Worm (Caenorhabditis elegans): Measurements from ENCODE around the gene F01D5.6.

The F01D5.6 gene

ce11 chrII:13968979-13969378 lies 37.3 kb upstream of the F01D5.6 start, which contains the start of gene sre-43:
sre-43 (minus strand) TSS chrII:13969079.
- TF ChIP-seq B0310.2 (tag; optimal IDR thresholded peaks at IDR 0.05) (no peak), tra-4 (tag; optimal IDR thresholded peaks at IDR 0.05) (no peak), sea-1 (GFP tag; conservative IDR thresholded peaks at IDR 0.05) (no peak), ceh-36 (tag; optimal IDR thresholded peaks at IDR 0.05) (no peak), ama-1 (optimal IDR thresholded peaks at IDR 0.05) (no peak), aly-1 (tag; optimal IDR thresholded peaks at IDR 0.05) (no peak), hmbx-1 (tag; optimal IDR thresholded peaks at IDR 0.05) (no peak), scrt-1 (GFP tag; IDR thresholded peaks at IDR 0.05) (no peak), ets-7 (tag; optimal IDR thresholded peaks at IDR 0.05) (no peak)

DNA sequence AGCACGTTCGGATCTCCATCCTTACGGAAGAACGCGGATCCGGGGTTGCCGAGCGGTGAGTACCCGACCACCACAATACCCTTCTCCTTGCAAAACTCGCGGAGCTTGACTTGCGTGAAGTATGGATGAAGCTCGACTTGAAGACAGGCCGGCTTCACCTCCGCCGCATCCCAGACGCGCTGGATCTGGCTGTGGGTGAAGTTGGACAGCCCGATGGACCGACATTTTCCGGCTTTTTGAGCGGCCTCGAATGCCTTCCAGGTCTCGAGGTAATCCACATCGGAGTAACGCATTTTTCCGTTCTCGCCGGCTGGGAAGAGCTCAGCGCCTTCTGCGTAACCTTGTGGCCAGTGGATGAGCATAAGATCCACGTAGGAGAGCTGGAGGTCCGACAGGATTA lies 34.1 kb upstream of the F01D5.6 start:
- no peak for TF ChIP-seq pes-1 (GFP tag; IDR thresholded peaks at IDR 0.05)
- TF ChIP-seq B0310.2 (tag; optimal IDR thresholded peaks at IDR 0.05), result no peak
- no peak for TF ChIP-seq sea-1 (GFP tag; conservative IDR thresholded peaks at IDR 0.05)
- no peak for TF ChIP-seq hmbx-1 (tag; optimal IDR thresholded peaks at IDR 0.05)
- TF ChIP-seq flt-1 (GFP tag; IDR thresholded peaks at IDR 0.05), result no peak
- TF ChIP-seq scrt-1 (GFP tag; IDR thresholded peaks at IDR 0.05), result no peak
- no peak for TF ChIP-seq ceh-13 (GFP tag; optimal IDR thresholded peaks at IDR 0.05)
- no peak for TF ChIP-seq ceh-36 (tag; optimal IDR thresholded peaks at IDR 0.05)
- no peak for TF ChIP-seq tra-4 (tag; optimal IDR thresholded peaks at IDR 0.05)
- TF ChIP-seq tbx-11 (GFP tag; IDR thresholded peaks at IDR 0.05), result no peak
- TF ChIP-seq ets-7 (tag; optimal IDR thresholded peaks at IDR 0.05), result no peak
- TF ChIP-seq F13C5.2 (tag; optimal IDR thresholded peaks at IDR 0.05), result no peak
- no peak for TF ChIP-seq hmg-4 (GFP tag; optimal IDR thresholded peaks at IDR 0.05)
- TF ChIP-seq aly-1 (tag; optimal IDR thresholded peaks at IDR 0.05), result no peak
- TF ChIP-seq hnd-1 (tag; optimal IDR thresholded peaks at IDR 0.05), result no peak
- no peak for TF ChIP-seq ama-1 (optimal IDR thresholded peaks at IDR 0.05)
- no peak for TF ChIP-seq tbx-37 (GFP tag; conservative IDR thresholded peaks at IDR 0.05)

DNA sequence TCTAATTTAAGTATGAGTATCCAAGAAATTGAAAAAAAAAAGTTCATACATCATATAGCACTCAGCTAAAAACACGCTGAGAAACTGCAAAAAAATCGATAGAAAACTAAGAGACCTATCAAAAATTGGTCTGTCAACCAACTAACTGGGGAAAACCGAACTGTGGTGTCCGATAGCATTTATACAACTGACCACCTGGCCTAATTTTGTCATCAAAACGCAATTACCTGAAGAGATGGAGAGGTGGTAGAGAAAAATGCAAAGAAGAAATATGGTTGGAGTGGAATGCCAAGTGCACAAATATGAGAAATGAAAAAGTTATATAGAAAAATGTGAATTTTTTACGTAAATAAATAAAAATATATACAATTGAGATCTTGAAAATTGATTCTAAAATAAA lies 32.8 kb upstream of the F01D5.6 start, which contains the start of gene Y39G8B.1:
Gene Y39G8B.1, minus strand, starts transcription at position 299 of the 400 bp plus-strand sequence.
- TF ChIP-seq hnd-1 (tag; optimal IDR thresholded peaks at IDR 0.05) (no peak), ama-1 (optimal IDR thresholded peaks at IDR 0.05) (no peak), F13C5.2 (tag; optimal IDR thresholded peaks at IDR 0.05) (no peak), hmbx-1 (tag; optimal IDR thresholded peaks at IDR 0.05) (no peak), ets-7 (tag; optimal IDR thresholded peaks at IDR 0.05) (no peak), tbx-37 (GFP tag; conservative IDR thresholded peaks at IDR 0.05) (no peak)

DNA sequence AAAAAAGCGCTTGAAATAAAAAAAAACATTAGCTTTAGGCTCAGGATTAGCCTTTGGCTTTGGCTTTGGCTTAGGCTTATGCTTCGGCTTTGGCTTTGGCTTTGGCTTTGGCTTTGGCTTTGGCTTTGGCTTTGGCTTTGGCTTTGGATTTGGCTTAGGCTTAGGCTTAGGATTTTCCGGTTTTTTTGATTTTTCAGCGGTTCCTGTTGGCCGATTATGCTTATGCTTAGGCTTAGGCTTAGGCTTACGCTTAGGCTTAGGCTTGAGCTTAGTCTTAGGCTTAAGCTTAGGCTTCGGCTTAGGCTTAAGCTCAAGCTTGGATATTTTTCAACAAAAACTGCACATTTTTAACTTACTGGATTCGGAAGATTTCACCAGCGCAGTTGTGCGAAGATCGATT lies 32.2 kb upstream of the F01D5.6 start:
- TF ChIP-seq ceh-13 (GFP tag; optimal IDR thresholded peaks at IDR 0.05) (no peak), ceh-36 (tag; optimal IDR thresholded peaks at IDR 0.05) (peak; percentile 71)

- TF ChIP-seq aly-1 (tag; optimal IDR thresholded peaks at IDR 0.05), result no peak
- no peak for TF ChIP-seq ceh-13 (GFP tag; optimal IDR thresholded peaks at IDR 0.05)
- no peak for TF ChIP-seq hmbx-1 (tag; optimal IDR thresholded peaks at IDR 0.05)
- peak; percentile 66 for TF ChIP-seq hmg-4 (GFP tag; optimal IDR thresholded peaks at IDR 0.05)
- peak; percentile 73 for TF ChIP-seq F13C5.2 (tag; optimal IDR thresholded peaks at IDR 0.05)
- 0 out of 2 replicates have a peak, but pooled peaks have one; percentile 43 for TF ChIP-seq tbx-11 (GFP tag; IDR thresholded peaks at IDR 0.05)
- TF ChIP-seq sea-1 (GFP tag; conservative IDR thresholded peaks at IDR 0.05), result no peak
- no peak for TF ChIP-seq ama-1 (optimal IDR thresholded peaks at IDR 0.05)
- no peak for TF ChIP-seq ets-7 (tag; optimal IDR thresholded peaks at IDR 0.05)
- TF ChIP-seq ceh-36 (tag; optimal IDR thresholded peaks at IDR 0.05), result no peak
- TF ChIP-seq flt-1 (GFP tag; IDR thresholded peaks at IDR 0.05), result 0 out of 2 replicates have a peak, but pooled peaks have one; percentile 32
- TF ChIP-seq hnd-1 (tag; optimal IDR thresholded peaks at IDR 0.05), result no peak
- TF ChIP-seq scrt-1 (GFP tag; IDR thresholded peaks at IDR 0.05), result peak; percentile 43; the same call in 1 of the 2 replicates
- no peak for TF ChIP-seq tra-4 (tag; optimal IDR thresholded peaks at IDR 0.05)
- no peak for TF ChIP-seq B0310.2 (tag; optimal IDR thresholded peaks at IDR 0.05)
- peak; percentile 68 for TF ChIP-seq pes-1 (GFP tag; IDR thresholded peaks at IDR 0.05)
- no peak for TF ChIP-seq tbx-37 (GFP tag; conservative IDR thresholded peaks at IDR 0.05)
Measured at ce11 chrII:13976161-13976560, 30.1 kb upstream of the F01D5.6 start, which contains the start of gene Y39G8B.2. Y39G8B.2 (minus strand) TSS chrII:13976221.

DNA sequence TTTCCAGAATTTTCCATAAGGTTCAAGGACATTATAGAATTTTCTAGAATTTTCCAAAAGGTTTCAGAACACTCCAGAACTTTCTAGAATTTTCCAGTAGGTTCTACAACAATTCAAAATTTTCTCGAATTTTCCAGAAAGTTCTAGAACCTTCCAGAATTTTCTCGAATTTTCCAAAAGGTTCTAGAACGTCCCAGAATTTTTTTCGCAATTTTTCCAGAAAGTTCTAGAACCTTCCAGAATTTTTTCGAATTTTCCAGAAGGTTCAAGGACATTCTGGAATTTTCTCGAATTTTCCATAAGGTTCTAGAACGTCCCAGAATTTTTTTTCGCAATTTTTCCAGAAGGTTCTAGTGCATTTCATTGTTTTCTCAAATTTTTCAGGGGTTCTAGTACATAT lies 28.6 kb upstream of the F01D5.6 start:
- no peak for TF ChIP-seq scrt-1 (GFP tag; IDR thresholded peaks at IDR 0.05)
- TF ChIP-seq hnd-1 (tag; optimal IDR thresholded peaks at IDR 0.05), result no peak
- TF ChIP-seq flt-1 (GFP tag; IDR thresholded peaks at IDR 0.05), result no peak
- no peak for TF ChIP-seq pes-1 (GFP tag; IDR thresholded peaks at IDR 0.05)
- TF ChIP-seq B0310.2 (tag; optimal IDR thresholded peaks at IDR 0.05), result no peak
- TF ChIP-seq hmbx-1 (tag; optimal IDR thresholded peaks at IDR 0.05), result no peak
- TF ChIP-seq aly-1 (tag; optimal IDR thresholded peaks at IDR 0.05), result no peak
- no peak for TF ChIP-seq ceh-13 (GFP tag; optimal IDR thresholded peaks at IDR 0.05)
- no peak for TF ChIP-seq ets-7 (tag; optimal IDR thresholded peaks at IDR 0.05)
- no peak for TF ChIP-seq ama-1 (optimal IDR thresholded peaks at IDR 0.05)
- no peak for TF ChIP-seq hmg-4 (GFP tag; optimal IDR thresholded peaks at IDR 0.05)
- TF ChIP-seq ceh-36 (tag; optimal IDR thresholded peaks at IDR 0.05), result no peak
- no peak for TF ChIP-seq sea-1 (GFP tag; conservative IDR thresholded peaks at IDR 0.05)
- no peak for TF ChIP-seq tra-4 (tag; optimal IDR thresholded peaks at IDR 0.05)
- no peak for TF ChIP-seq tbx-11 (GFP tag; IDR thresholded peaks at IDR 0.05)

DNA sequence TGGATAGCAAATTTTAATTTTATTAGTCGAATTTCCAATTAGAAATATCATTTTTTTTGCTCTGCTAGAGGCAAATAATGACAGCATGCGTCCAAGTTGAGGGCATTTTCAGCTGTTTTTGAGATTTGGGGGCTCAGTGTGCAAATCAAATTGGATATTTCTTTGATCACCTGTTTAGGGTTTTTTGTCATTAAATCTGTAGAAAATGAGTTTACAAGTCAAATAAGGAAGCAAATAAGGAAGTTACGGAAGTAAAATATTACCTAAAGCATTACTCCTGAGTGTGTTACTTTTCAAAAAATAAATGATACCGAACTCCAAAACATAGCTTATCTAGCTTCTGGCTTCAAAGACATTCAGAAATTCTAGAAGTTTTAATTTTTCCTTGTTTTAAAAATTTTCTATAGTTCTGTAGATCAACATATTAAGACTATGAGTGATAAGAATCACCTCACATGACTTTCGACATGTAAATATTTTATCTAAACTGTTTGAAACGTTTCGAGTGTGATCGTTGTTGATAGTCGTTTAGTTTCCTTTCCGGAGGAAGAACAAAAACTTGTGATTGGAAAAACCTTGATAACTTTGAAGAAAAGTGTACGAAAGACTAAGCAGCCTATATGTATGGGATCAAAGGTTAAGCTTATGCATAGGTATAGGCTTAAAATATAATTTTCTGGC lies 26.3 kb upstream of the F01D5.6 start, which contains the start of gene sre-48:
Gene sre-48, minus strand, starts transcription at position 51 of the 681 bp plus-strand sequence.
- TF ChIP-seq aly-1 (tag; optimal IDR thresholded peaks at IDR 0.05), result no peak

- no peak for TF ChIP-seq tbx-11 (GFP tag; IDR thresholded peaks at IDR 0.05)
- TF ChIP-seq ceh-13 (GFP tag; optimal IDR thresholded peaks at IDR 0.05), result no peak
- TF ChIP-seq aly-1 (tag; optimal IDR thresholded peaks at IDR 0.05), result no peak
- TF ChIP-seq ceh-36 (tag; optimal IDR thresholded peaks at IDR 0.05), result no peak
- TF ChIP-seq B0310.2 (tag; optimal IDR thresholded peaks at IDR 0.05), result no peak
- TF ChIP-seq tbx-37 (GFP tag; conservative IDR thresholded peaks at IDR 0.05), result no peak
Measured at ce11 chrII:13981097-13981496, 25.2 kb upstream of the F01D5.6 start, which contains the start of gene Y39G8B.9. Y39G8B.9 (plus strand) TSS chrII:13981365.

Data from whole organism, early embryonic.